Worm (Caenorhabditis elegans): ENCODE measurements around the gene C48D5.3.

DNA sequence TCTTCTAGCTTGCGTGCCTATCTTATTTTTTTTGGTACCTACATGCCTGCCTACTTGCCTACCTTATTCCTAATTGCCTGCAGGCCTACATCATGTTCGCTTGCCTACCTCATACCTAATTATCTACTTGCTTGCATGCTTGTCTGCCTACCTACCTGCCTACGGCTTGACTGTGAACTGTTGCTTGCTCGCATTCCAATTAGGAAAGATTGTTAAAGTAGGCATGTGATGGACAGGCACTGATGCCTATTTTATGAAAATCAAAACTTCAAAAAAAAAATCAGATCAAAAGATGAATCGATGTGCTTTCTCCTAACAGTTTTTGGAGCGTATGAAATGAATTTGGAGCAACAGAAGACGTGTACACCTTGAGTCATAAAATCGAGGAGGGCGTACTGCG lies 31.2 kb downstream of the C48D5.3 start:
- TF ChIP-seq unc-39 (tag; optimal IDR thresholded peaks at IDR 0.05) (no peak), lsy-2 (tag; optimal IDR thresholded peaks at IDR 0.05) (no peak), nhr-76 (tag; optimal IDR thresholded peaks at IDR 0.05) (no peak), lin-13 (tag; optimal IDR thresholded peaks at IDR 0.05) (no peak), nhr-12 (tag; optimal IDR thresholded peaks at IDR 0.05) (no peak), ztf-11 (tag; optimal IDR thresholded peaks at IDR 0.05) (no peak), snpc-4 (tag; optimal IDR thresholded peaks at IDR 0.05) (no peak)
